Fruit fly (Drosophila melanogaster) whole organism: Measurements from ENCODE around the gene TfIIFalpha.

Experiments
- CG8478 ChIP-seq: fragments of >200 bp; optimal IDR thresholded peaks from 2 replicates; lab custom pipeline; 2018; ENCODE audit warnings: inconsistent platforms
- Dll ChIP-seq: fragments of >200 bp; optimal IDR thresholded peaks from 2 replicates; lab custom pipeline; 2017
- EcR ChIP-seq, 2 experiments: fragments of >200 bp; optimal IDR thresholded peaks; 2 replicates each; lab custom pipeline; 2017; ENCODE audit warnings: missing biosample characterization in 2 of 2, missing genetic modification characterization in 2 of 2, missing genetic modification reagents in 2 of 2
- pan ChIP-seq: fragments of >200 bp; optimal IDR thresholded peaks from 2 replicates; lab custom pipeline; 2017
- psq ChIP-seq: fragments of >200 bp; optimal IDR thresholded peaks from 2 replicates; lab custom pipeline; 2017
- usp ChIP-seq: fragments of >200 bp; optimal IDR thresholded peaks from 2 replicates; lab custom pipeline; 2017; ENCODE audit warnings: missing biosample characterization, missing genetic modification characterization, mixed read lengths

TfIIFalpha gene

DNA sequence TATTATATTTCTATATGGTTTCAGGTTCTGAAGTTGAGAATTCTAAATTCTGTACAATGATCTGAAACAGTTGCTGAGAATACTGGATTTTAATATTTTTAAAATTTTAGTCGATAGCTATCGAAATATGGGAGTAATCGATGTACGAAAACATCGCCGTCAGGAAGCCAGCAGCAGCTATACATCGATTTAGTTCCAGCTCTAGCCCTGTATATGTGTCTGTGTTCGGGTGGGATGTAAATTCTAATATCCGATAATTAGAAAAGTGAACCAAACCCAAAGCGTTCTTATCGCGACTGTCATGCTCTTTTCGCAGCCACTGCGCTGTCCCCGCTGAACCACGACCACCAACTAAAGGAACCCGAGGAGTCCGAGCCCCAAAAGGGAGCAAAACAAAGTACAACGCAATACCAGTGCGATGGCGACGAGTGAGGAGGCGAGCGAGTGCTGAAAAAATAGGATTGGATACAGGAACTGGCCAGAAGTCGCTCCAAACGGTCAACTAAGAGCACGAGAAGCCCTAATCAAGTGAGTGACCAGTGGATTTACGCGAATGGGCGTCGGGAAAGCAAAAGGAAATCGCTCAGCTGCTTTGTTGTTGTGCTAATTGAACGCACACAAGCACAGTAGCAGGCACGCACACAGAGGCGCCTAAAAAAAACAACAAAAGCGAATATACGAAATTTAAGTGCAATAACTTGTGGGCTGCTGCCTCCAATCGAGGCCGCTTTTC is 2.6 kb downstream of the TfIIFalpha start, which contains the start of gene gzl:
Gene gzl (plus strand): TSS at position 182 of the 733 bp plus-strand sequence.
- TF ChIP-seq usp (GFP tag; lab: Kevin White, UChicago) = no peak
- peak; percentile 50 for TF ChIP-seq CG8478 (lab: Kevin White, UChicago)

DNA sequence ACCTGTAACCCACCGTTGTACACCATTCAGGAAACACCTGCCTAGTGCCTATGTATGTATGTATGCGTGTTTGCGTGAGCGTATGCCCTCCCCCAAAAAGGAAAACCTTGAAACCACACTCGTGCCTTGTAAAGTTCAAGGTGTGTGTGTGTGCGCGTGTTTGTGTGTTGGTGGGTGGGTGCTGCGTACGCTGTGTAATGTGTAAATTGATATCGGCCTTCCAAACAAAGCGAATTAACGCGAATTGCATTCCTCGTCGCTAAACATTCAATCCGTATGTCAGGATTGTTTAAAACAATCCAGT is 3.2 kb downstream of the TfIIFalpha start:
- no peak for TF ChIP-seq EcR (GFP tag; optimal IDR thresholded peaks at IDR 0.05; lab: Kevin White, UChicago)
- TF ChIP-seq psq (lab: Kevin White, UChicago) = no peak
- TF ChIP-seq CG8478 (lab: Kevin White, UChicago) = no peak
- no peak for TF ChIP-seq pan
- no peak for TF ChIP-seq Dll (lab: Kevin White, UChicago)

DNA sequence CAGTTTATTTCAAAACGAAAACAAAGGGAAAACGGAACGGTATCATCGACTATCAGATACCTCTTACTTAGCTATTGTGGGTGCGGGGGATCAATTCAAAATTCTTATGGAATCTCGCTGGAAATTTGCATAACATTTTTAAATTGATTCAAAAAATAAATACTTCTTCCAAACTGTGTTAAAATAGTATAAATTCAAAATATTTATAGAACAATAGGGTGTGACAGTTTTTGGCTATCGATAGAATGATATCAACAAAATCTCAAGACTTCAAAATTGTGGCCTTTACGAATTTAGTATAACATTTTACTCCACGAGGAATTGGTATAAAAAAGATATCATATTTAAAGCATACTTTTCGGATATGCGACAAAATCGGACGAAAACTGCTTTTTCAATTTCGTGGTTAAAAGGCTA is 8.2 kb downstream of the TfIIFalpha start:
- no peak for TF ChIP-seq psq (lab: Kevin White, UChicago)
- no peak for TF ChIP-seq pan
- no peak for TF ChIP-seq Dll (lab: Kevin White, UChicago)
- no peak for TF ChIP-seq CG8478 (lab: Kevin White, UChicago)
- no peak for TF ChIP-seq EcR (GFP tag; optimal IDR thresholded peaks at IDR 0.05; lab: Kevin White, UChicago)
- TF ChIP-seq usp (GFP tag; lab: Kevin White, UChicago) = no peak

DNA sequence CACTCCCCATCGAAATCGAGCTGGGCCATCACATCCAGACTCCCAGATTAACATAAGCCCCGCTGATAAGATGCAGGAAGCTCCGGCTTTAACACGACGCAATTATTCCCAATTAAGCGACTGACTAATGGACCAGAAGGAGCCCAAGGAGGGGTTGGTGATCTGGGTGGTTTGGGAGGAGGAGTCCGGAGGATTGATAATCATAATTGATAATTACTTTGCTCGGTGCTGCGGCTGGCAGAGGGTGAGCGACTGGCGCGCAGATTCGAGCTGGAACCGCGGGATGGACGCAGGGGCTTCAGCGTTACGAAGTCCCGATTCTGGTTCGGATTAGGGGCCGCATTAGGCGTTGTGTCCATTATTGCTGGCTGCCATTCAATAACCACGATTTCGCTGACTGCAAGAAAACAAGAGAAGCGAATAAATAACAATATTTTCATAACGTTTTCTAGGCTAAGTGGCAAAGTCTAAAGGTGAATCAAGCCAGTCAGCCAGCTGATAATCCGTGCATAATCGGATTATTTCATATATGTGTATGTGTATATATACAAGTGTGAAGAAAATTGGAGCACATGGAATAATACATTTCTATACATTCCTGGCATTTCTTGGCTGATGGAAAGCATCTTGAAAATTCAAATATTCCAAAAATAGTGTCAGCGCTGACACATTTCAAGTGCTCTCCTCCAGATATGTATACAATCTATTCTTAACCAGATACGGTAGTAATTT is 13.4 kb downstream of the TfIIFalpha start:
- no peak for TF ChIP-seq psq (lab: Kevin White, UChicago)
- no peak for TF ChIP-seq usp (GFP tag; lab: Kevin White, UChicago)
- TF ChIP-seq pan = no peak
- no peak for TF ChIP-seq EcR (GFP tag; optimal IDR thresholded peaks at IDR 0.05; lab: Kevin White, UChicago)
- TF ChIP-seq CG8478 (lab: Kevin White, UChicago) = no peak
- no peak for TF ChIP-seq Dll (lab: Kevin White, UChicago)

DNA sequence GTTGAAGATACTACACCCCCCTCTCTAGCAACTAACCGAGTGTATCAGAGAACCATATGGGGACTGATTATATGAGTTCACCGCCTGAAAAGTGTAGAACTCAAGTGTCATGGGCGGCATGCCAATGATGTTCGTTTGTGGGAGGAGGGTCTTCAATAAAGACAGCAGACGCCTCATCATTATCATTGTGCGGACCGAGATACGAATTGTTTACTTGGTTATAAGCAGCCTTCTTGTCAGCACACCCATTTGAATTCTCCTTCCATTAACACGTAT is 13.9 kb downstream of the TfIIFalpha start:
- TF ChIP-seq psq (lab: Kevin White, UChicago) (no peak), EcR (GFP tag; optimal IDR thresholded peaks at IDR 0.05; lab: Kevin White, UChicago) (no peak), pan (no peak), usp (GFP tag; lab: Kevin White, UChicago) (no peak), Dll (lab: Kevin White, UChicago) (no peak), CG8478 (lab: Kevin White, UChicago) (no peak)

DNA sequence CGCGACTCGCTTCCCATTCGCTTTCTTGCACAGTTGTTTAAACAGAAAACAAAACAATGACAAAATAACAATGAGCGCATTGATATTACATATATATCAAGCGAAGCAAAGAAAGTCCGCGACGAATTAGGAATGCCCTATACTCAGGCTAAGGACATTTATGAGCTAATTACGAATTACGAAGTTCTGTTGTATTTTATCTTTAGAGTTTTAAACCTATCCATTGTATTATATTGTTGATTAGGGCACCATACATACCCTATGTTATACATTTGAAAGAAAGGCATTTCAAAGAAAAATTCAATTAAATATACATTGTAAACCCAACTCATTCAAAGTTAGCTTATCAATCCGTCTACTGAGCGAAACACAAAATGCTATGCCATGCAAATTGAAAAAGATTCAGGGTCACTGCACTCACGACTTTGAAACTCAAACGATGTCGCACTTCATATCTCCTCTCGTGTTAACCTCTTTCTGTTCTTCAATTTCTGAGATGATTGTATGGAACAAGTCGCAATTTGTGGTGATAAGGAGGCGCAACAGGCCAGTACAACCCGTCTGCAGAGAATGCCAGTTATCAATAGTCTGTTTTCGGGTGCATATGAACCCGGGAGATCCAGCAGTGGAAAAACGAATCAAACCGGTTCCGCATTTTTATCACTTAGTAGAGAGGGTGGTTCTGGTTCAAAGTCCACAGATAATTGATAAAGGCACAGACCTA is 15.5 kb downstream of the TfIIFalpha start:
- TF ChIP-seq EcR (GFP tag; optimal IDR thresholded peaks at IDR 0.05; lab: Kevin White, UChicago) (peak in 1 of 2 experiments; percentile 41), CG8478 (lab: Kevin White, UChicago) (no peak), usp (GFP tag; lab: Kevin White, UChicago) (no peak)

DNA sequence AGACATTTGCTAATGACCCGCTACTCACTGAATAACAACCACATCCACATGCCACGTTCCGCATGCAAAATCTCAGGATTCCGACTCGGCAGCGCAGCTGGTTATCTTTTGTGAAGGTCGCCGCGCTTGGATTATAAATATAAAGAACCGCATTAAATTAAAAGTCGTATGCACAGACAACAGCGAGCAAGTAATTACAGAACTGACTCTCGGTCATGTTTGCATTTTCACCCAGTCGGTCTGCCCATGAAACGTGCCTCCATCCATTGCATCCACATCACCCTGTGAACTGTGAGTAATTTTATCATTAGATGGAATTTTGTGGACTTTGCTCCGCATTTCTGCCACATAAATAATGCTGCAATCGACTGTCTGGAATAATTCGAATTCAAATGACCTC is 16.3 kb downstream of the TfIIFalpha start:
- TF ChIP-seq psq (lab: Kevin White, UChicago) (no peak), EcR (GFP tag; optimal IDR thresholded peaks at IDR 0.05; lab: Kevin White, UChicago) (no peak), pan (no peak), CG8478 (lab: Kevin White, UChicago) (no peak), Dll (lab: Kevin White, UChicago) (no peak), usp (GFP tag; lab: Kevin White, UChicago) (no peak)

DNA sequence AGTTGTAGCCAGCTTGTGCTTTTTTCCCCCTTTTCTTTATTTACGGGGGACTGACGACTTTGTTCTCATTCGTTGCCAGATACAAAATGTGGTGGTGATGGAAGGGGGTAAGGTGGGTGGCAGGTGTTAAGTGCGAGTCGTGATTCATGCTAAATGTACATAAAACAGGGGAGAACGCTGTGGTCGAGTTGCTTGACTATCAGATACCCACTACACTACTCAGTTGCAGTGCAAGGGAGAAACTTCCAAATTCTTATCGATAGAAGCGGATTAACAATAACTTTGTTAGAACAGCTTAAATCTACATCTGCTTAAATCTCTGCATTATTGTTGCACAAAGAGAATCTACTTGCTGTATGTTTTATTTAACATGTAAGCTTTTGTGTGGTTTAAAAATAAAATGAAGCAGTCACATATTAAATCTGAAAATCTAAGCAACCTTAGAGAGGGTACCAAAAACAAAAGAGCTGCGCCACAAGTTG is 17.4 kb downstream of the TfIIFalpha start:
- TF ChIP-seq psq (lab: Kevin White, UChicago) = no peak
- no peak for TF ChIP-seq CG8478 (lab: Kevin White, UChicago)
- TF ChIP-seq usp (GFP tag; lab: Kevin White, UChicago) = no peak
- TF ChIP-seq EcR (GFP tag; optimal IDR thresholded peaks at IDR 0.05; lab: Kevin White, UChicago) = no peak
- no peak for TF ChIP-seq Dll (lab: Kevin White, UChicago)
- no peak for TF ChIP-seq pan

DNA sequence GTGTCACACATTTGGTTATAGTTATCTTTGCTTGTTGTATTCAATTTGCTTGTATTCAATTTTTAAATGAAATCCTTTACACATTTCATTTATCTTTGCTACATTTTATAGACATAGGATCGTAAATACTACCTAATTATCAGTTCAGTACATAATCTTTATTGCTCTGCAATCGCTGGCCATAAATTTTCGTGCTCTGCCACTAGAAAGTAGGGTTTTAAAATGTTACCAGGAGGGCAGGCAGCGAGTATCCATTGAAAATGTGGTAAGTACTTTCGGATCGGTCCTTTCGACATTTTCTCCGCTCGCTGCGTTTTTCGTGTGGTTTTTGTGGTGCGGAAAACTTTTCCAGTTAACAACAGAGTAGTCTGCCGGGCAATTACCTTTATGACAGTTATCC is 19.0 kb downstream of the TfIIFalpha start:
- TF ChIP-seq psq (lab: Kevin White, UChicago) = no peak
- TF ChIP-seq usp (GFP tag; lab: Kevin White, UChicago) = no peak
- no peak for TF ChIP-seq pan
- no peak for TF ChIP-seq EcR (GFP tag; optimal IDR thresholded peaks at IDR 0.05; lab: Kevin White, UChicago)
- no peak for TF ChIP-seq Dll (lab: Kevin White, UChicago)
- no peak for TF ChIP-seq CG8478 (lab: Kevin White, UChicago)

DNA sequence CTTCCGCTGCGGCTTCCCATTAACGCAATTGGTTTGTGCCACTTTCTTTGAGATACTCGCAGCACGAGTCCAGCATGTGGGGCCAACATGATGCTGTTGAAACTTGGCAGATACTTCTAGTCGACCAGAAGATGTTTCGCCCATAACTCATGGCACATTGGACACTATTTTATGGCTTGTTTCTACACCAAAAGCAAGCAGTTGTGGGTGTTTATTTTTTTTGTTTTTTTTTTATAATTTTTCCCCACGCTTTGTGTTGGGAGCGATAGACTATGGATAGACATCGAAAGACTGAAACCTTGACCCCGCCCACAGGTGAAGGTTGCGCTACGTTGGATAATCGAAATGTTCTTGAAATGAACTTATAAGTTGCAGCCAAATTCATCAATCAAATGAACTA is 19.5 kb downstream of the TfIIFalpha start:
- TF ChIP-seq Dll (lab: Kevin White, UChicago) (no peak), CG8478 (lab: Kevin White, UChicago) (no peak), pan (no peak), usp (GFP tag; lab: Kevin White, UChicago) (no peak), psq (lab: Kevin White, UChicago) (no peak), EcR (GFP tag; optimal IDR thresholded peaks at IDR 0.05; lab: Kevin White, UChicago) (no peak)

DNA sequence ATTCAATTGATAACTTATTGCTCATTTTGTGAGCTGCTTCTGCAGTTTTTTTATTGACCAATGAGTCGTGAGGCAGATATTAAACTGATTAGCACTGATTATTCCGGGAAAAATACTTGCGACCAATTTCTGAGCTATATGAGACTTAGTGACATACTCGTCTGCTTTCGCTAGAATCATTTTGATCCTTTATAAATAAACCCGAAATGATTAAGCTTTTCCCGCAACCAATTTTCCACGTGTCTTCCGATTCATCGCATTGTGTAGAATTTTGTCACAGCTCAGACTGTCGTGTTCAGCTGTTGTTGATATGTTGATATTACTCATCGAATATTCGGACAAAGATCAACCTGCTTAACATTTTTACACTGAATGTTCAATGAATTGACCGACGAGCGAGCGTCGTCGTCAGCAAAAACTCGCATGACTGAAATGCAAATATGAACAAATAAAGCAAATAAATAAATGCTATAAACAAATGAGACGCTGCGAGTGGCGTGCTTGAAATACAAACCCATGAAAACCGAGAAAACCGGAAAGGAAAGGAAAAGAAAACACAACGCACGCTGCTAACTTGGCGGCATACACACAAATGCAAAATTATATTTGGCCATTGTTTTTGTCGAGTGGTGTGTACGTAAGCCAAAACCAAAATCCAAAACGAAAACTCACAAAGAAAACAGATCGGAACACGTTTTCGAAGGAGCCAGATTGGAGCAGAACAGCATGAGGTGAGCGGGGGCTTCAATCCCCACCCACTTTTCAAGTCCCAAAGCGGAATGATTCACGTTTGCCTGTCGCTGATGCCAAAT is 20.6 kb downstream of the TfIIFalpha start:
- no peak for TF ChIP-seq pan
- no peak for TF ChIP-seq psq (lab: Kevin White, UChicago)
- no peak for TF ChIP-seq EcR (GFP tag; optimal IDR thresholded peaks at IDR 0.05; lab: Kevin White, UChicago)
- TF ChIP-seq usp (GFP tag; lab: Kevin White, UChicago) = no peak
